Fruit fly (Drosophila melanogaster) whole organism, prepupa: ENCODE measurements around the gene pum.

Experiments
- Blimp-1 ChIP-seq: fragments of 200-800 bp; sonication (Bioruptor generic); optimal IDR thresholded peaks from 3 replicates; lab custom pipeline; 2017; ENCODE audit warnings: missing biosample characterization, missing genetic modification characterization, mild to moderate bottlenecking, moderate library complexity, missing genetic modification reagents
- CG10631 ChIP-seq: fragments of 200-800 bp; sonication (Bioruptor generic); optimal IDR thresholded peaks from 2 replicates; lab custom pipeline; 2016; ENCODE audit warnings: missing biosample characterization, missing genetic modification characterization
- CG10669 ChIP-seq: fragments of 200-800 bp; sonication (Bioruptor generic); optimal IDR thresholded peaks from 3 replicates; lab custom pipeline; 2018; ENCODE audit warnings: missing biosample characterization, mild to moderate bottlenecking, missing genetic modification characterization, moderate library complexity
- CG11762 ChIP-seq: fragments of 200-800 bp; sonication (Bioruptor generic); optimal IDR thresholded peaks from 3 replicates; lab custom pipeline; 2016; ENCODE audit warnings: missing biosample characterization, missing genetic modification characterization; ENCODE audit not compliant: insufficient read depth
- CG15336 ChIP-seq: fragments of 200-800 bp; sonication (Bioruptor generic); IDR thresholded peaks from 2 replicates; pipeline ENCODE4 v1.3.6; 2022; ENCODE audit warnings: missing biosample characterization, missing genetic modification characterization
- CG16779 ChIP-seq: fragments of 200-800 bp; sonication (Bioruptor generic); optimal IDR thresholded peaks from 3 replicates; lab custom pipeline; 2017; ENCODE audit warnings: missing biosample characterization, mild to moderate bottlenecking, missing genetic modification characterization
- CG3032 ChIP-seq: fragments of 200-800 bp; optimal IDR thresholded peaks from 2 replicates; lab custom pipeline; 2019; ENCODE audit warnings: missing biosample characterization, mild to moderate bottlenecking, missing genetic modification characterization, moderate library complexity
- CG31627 ChIP-seq: fragments of 200-800 bp; sonication (Bioruptor generic); optimal IDR thresholded peaks from 3 replicates; lab custom pipeline; 2016; ENCODE audit warnings: missing biosample characterization, missing genetic modification characterization
- CG34406 ChIP-seq: fragments of 200-800 bp; sonication (Bioruptor generic); optimal IDR thresholded peaks from 3 replicates; lab custom pipeline; 2016; ENCODE audit warnings: missing biosample characterization, missing genetic modification characterization
- CG4318 ChIP-seq: fragments of 200-800 bp; sonication (Bioruptor generic); optimal IDR thresholded peaks from 3 replicates; lab custom pipeline; 2017; ENCODE audit warnings: missing biosample characterization, mild to moderate bottlenecking, missing genetic modification characterization
- CG6163 ChIP-seq: fragments of 200-800 bp; sonication (Bioruptor generic); IDR thresholded peaks from 3 replicates; pipeline ENCODE4 v1.3.6; 2022; ENCODE audit warnings: missing biosample characterization, missing genetic modification characterization
- CG6276 ChIP-seq: fragments of 200-800 bp; sonication (Bioruptor generic); optimal IDR thresholded peaks from 2 replicates; lab custom pipeline; 2017; ENCODE audit warnings: missing biosample characterization, mild to moderate bottlenecking, missing genetic modification characterization
- CG6792 ChIP-seq: fragments of 200-800 bp; sonication (Bioruptor generic); optimal IDR thresholded peaks from 3 replicates; lab custom pipeline; 2016; ENCODE audit warnings: missing biosample characterization, missing genetic modification characterization
- CG6808 ChIP-seq: fragments of 200-800 bp; sonication (Bioruptor generic); optimal IDR thresholded peaks from 3 replicates; lab custom pipeline; 2017; ENCODE audit warnings: missing biosample characterization, missing genetic modification characterization, mild to moderate bottlenecking, moderate library complexity, missing genetic modification reagents
- CG6854 ChIP-seq: fragments of 200-800 bp; sonication (Bioruptor generic); optimal IDR thresholded peaks from 2 replicates; lab custom pipeline; 2017; ENCODE audit warnings: missing biosample characterization, mild to moderate bottlenecking, missing genetic modification characterization
- CG7368 ChIP-seq: fragments of 200-800 bp; sonication (Bioruptor generic); optimal IDR thresholded peaks from 3 replicates; lab custom pipeline; 2016; ENCODE audit warnings: missing biosample characterization, missing genetic modification characterization
- CG8319 ChIP-seq: fragments of 200-800 bp; sonication (Bioruptor generic); optimal IDR thresholded peaks from 3 replicates; lab custom pipeline; 2016; ENCODE audit warnings: missing biosample characterization, missing genetic modification characterization
- CG8632 ChIP-seq: fragments of 200-800 bp; sonication (Bioruptor generic); optimal IDR thresholded peaks from 3 replicates; lab custom pipeline; 2016; ENCODE audit warnings: missing biosample characterization, missing genetic modification characterization
- CG9139 ChIP-seq: fragments of 200-800 bp; sonication (Bioruptor generic); optimal IDR thresholded peaks from 3 replicates; lab custom pipeline; 2017; ENCODE audit warnings: missing biosample characterization, mild to moderate bottlenecking, missing genetic modification characterization
- Eip75B ChIP-seq: fragments of 200-800 bp; sonication (Bioruptor generic); optimal IDR thresholded peaks from 3 replicates; lab custom pipeline; 2016; ENCODE audit warnings: missing biosample characterization, missing genetic modification characterization
- Eip78C ChIP-seq: fragments of 200-800 bp; sonication (Bioruptor generic); peaks from one replicate; lab custom pipeline; 2016; ENCODE audit warnings: missing biosample characterization, missing genetic modification characterization
- Eip93F ChIP-seq: fragments of 200-800 bp; sonication (Bioruptor generic); optimal IDR thresholded peaks from 2 replicates; lab custom pipeline; 2016; ENCODE audit warnings: missing biosample characterization, mild to moderate bottlenecking, missing genetic modification characterization
- Ets21C ChIP-seq: fragments of 200-800 bp; sonication (Bioruptor generic); optimal IDR thresholded peaks from 3 replicates; lab custom pipeline; 2016; ENCODE audit warnings: missing biosample characterization, missing genetic modification characterization
- Ets96B ChIP-seq: fragments of 200-800 bp; optimal IDR thresholded peaks from 2 replicates; lab custom pipeline; 2019; ENCODE audit warnings: missing biosample characterization, mild to moderate bottlenecking, missing genetic modification characterization, moderate library complexity
- Hr38 ChIP-seq: sonication (Bioruptor generic); optimal IDR thresholded peaks from 2 replicates; lab custom pipeline; 2016; ENCODE audit warnings: missing biosample characterization, missing genetic modification characterization
- Met ChIP-seq: fragments of 200-800 bp; sonication (Bioruptor generic); optimal IDR thresholded peaks from 3 replicates; lab custom pipeline; 2016; ENCODE audit warnings: missing biosample characterization, missing genetic modification characterization
- OdsH ChIP-seq: fragments of 200-800 bp; sonication (Bioruptor generic); optimal IDR thresholded peaks from 3 replicates; lab custom pipeline; 2016; ENCODE audit warnings: missing biosample characterization, missing genetic modification characterization
- Sox102F ChIP-seq: fragments of 200-800 bp; sonication (Bioruptor generic); optimal IDR thresholded peaks from 2 replicates; lab custom pipeline; 2016; ENCODE audit warnings: missing biosample characterization, mild to moderate bottlenecking, missing genetic modification characterization
- Sox14 ChIP-seq: fragments of 200-800 bp; sonication (Bioruptor generic); optimal IDR thresholded peaks from 3 replicates; lab custom pipeline; 2016; ENCODE audit warnings: missing biosample characterization, missing genetic modification characterization
- acj6 ChIP-seq: fragments of 200-800 bp; sonication (Bioruptor generic); optimal IDR thresholded peaks from 3 replicates; lab custom pipeline; 2016; ENCODE audit warnings: missing biosample characterization, missing genetic modification characterization
- dsx ChIP-seq: fragments of 200-800 bp; optimal IDR thresholded peaks from 3 replicates; lab custom pipeline; 2019; ENCODE audit warnings: missing biosample characterization, mild to moderate bottlenecking, missing genetic modification characterization, moderate library complexity; ENCODE audit not compliant: poor library complexity, severe bottlenecking
- eg ChIP-seq: fragments of 200-800 bp; sonication (Bioruptor generic); IDR thresholded peaks from 3 replicates; pipeline ENCODE4 v1.3.6; 2022; ENCODE audit warnings: missing biosample characterization, missing genetic modification characterization
- fd59A ChIP-seq: fragments of 200-800 bp; sonication (Bioruptor generic); optimal IDR thresholded peaks from 2 replicates; lab custom pipeline; 2017; ENCODE audit warnings: missing biosample characterization, mild to moderate bottlenecking, missing genetic modification characterization, missing genetic modification reagents
- fd85E ChIP-seq: fragments of 200-800 bp; sonication (Bioruptor generic); optimal IDR thresholded peaks from 3 replicates; lab custom pipeline; 2016; ENCODE audit warnings: missing biosample characterization, missing genetic modification characterization
- fkh ChIP-seq: fragments of 200-800 bp; sonication (Bioruptor generic); optimal IDR thresholded peaks from 3 replicates; lab custom pipeline; 2017; ENCODE audit warnings: missing biosample characterization, mild to moderate bottlenecking, missing genetic modification characterization, moderate library complexity
- lz ChIP-seq: fragments of 200-800 bp; sonication (Bioruptor generic); optimal IDR thresholded peaks from 3 replicates; lab custom pipeline; 2016; ENCODE audit warnings: missing biosample characterization, missing genetic modification characterization
- net ChIP-seq: fragments of 200-800 bp; sonication (Bioruptor generic); optimal IDR thresholded peaks from 3 replicates; lab custom pipeline; 2016; ENCODE audit warnings: missing biosample characterization, missing genetic modification characterization
- pdm3 ChIP-seq: fragments of 200-800 bp; sonication (Bioruptor generic); optimal IDR thresholded peaks from 3 replicates; lab custom pipeline; 2016; ENCODE audit warnings: missing biosample characterization, missing genetic modification characterization
- salr ChIP-seq, 2 experiments: fragments of 200-800 bp; sonication (Bioruptor generic); optimal IDR thresholded peaks; 3 replicates each; lab custom pipeline; 2016 to 2018; ENCODE audit warnings: missing biosample characterization in 2 of 2, missing genetic modification characterization in 2 of 2, mild to moderate bottlenecking in 1 of 2
- ss ChIP-seq, 2 experiments: fragments of 200-800 bp; sonication (Bioruptor generic); optimal IDR thresholded peaks; 2 replicates in 1 of 2; 3 replicates in 1 of 2; lab custom pipeline; 2017 to 2018; ENCODE audit warnings: mild to moderate bottlenecking in 2 of 2, missing biosample characterization in 2 of 2, missing genetic modification characterization in 2 of 2, moderate library complexity in 1 of 2
- svp ChIP-seq: fragments of 200-800 bp; sonication (Bioruptor generic); peaks from one replicate; lab custom pipeline; 2016; ENCODE audit warnings: missing biosample characterization, missing genetic modification characterization
- vri ChIP-seq: fragments of 200-800 bp; sonication (Bioruptor generic); optimal IDR thresholded peaks from 3 replicates; lab custom pipeline; 2016; ENCODE audit warnings: missing biosample characterization, mild to moderate bottlenecking, missing genetic modification characterization

pum gene

DNA sequence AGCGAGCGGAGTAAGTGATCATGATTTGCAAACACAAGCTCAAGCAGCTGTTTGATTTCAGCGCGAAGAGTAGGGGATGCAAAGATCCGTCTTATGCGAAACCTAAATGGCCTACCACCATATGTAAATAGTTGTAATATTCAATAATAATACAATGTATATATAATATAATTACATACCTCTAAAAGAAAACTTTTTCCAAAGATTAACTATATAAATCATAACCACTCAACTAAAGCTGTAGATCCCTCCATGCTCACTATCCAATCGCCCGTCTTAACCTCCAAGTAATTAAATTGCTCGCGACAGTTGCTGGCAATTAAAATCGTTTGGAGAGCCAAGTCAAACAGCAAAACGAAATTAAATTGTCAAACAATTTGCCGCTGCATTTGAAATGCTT lies 10.2 kb downstream of the pum start (continued):
- TF ChIP-seq Eip78C (GFP tag; lab: Kevin White, UChicago) (peak; percentile 93), CG8632 (GFP tag; lab: Kevin White, UChicago) (peak; percentile 85), CG34406 (GFP tag; lab: Kevin White, UChicago) (peak; percentile 85), CG10669 (GFP tag; lab: Kevin White, UChicago) (peak; percentile 78), CG3032 (tag; lab: Kevin White, UChicago) (peak; percentile 82), net (peak; percentile 79), Eip75B (GFP tag; lab: Kevin White, UChicago) (peak; percentile 58), svp (GFP tag; lab: Kevin White, UChicago) (peak; percentile 65), CG6792 (GFP tag; lab: Kevin White, UChicago) (peak; percentile 80), Hr38 (no peak), fkh (GFP tag; lab: Kevin White, UChicago) (peak; percentile 31), Blimp-1 (peak; percentile 40), OdsH (GFP tag; lab: Kevin White, UChicago) (peak; percentile 91), CG9139 (GFP tag; lab: Kevin White, UChicago) (peak; percentile 54), CG11762 (GFP tag; lab: Kevin White, UChicago) (peak; percentile 79), acj6 (GFP tag; lab: Kevin White, UChicago) (peak; percentile 88), CG8319 (GFP tag; lab: Kevin White, UChicago) (peak; percentile 77), salr (GFP tag; optimal IDR thresholded peaks at IDR 0.05; lab: Kevin White, UChicago) (peak; percentile 52 to 54), CG6808 (peak; percentile 73), fd59A (GFP tag; lab: Kevin White, UChicago) (peak; percentile 68), CG7368 (GFP tag; lab: Kevin White, UChicago) (peak; percentile 79), CG16779 (tag; lab: Kevin White, UChicago) (peak; percentile 68), vri (GFP tag; lab: Kevin White, UChicago) (no peak), fd85E (GFP tag; lab: Kevin White, UChicago) (no peak), pdm3 (GFP tag; lab: Kevin White, UChicago) (peak; percentile 71), CG6854 (GFP tag; lab: Kevin White, UChicago) (no peak), Ets96B (tag; lab: Kevin White, UChicago) (peak; percentile 83), Met (GFP tag; lab: Kevin White, UChicago) (peak; percentile 76), CG15336 (GFP tag; lab: Robert Waterston, UW) (peak; percentile 96), CG6276 (GFP tag; lab: Kevin White, UChicago) (peak; percentile 91), CG4318 (GFP tag; lab: Kevin White, UChicago) (peak; percentile 84), Eip93F (GFP tag; lab: Kevin White, UChicago) (peak; percentile 46), CG31627 (GFP tag; lab: Kevin White, UChicago) (peak; percentile 60)

DNA sequence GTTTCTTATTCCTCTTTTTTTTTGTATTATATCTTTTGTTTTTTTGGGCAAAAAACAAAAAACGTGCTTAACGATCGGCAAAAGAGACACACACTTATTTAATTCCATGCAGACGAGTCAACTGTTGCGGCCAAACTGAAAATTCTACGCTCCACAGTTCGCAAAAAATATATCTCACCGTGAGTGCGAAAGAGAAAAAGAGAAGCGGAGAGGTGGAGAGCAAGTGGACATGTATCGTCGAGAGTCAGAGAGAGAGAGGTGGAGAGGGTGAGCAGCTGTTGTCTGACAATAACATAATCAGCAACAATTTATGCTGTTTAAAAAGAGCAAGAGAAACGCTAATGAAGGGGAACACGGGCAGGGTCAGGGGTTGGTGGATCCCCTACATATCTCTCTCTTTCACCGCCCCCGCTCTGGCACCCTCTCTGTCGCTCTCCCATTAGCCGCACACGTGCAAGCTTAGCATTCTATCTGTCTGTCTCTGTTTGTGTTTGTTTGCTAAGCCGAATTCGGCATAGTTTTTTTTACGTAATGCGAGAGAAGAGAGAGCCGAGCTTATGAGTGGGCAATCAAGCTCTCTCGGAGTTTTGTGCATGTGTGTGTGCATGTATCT lies 10.7 kb downstream of the pum start:
- TF ChIP-seq vri (GFP tag; lab: Kevin White, UChicago) = peak; percentile 84
- peak in 1 of 2 experiments; percentile 53 for TF ChIP-seq ss (GFP tag; optimal IDR thresholded peaks at IDR 0.05; lab: Kevin White, UChicago)
- no peak for TF ChIP-seq Sox102F (GFP tag; lab: Kevin White, UChicago)
- TF ChIP-seq Ets21C (GFP tag; lab: Kevin White, UChicago) = no peak
- peak; percentile 2 for TF ChIP-seq lz
- peak; percentile 96 for TF ChIP-seq dsx (GFP tag; lab: Kevin White, UChicago)
- peak; percentile 85 for TF ChIP-seq fkh (GFP tag; lab: Kevin White, UChicago)
- TF ChIP-seq CG6808 = no peak
- TF ChIP-seq net = peak; percentile 53
- TF ChIP-seq salr (GFP tag; optimal IDR thresholded peaks at IDR 0.05; lab: Kevin White, UChicago) = no peak
- TF ChIP-seq CG10631 (GFP tag; lab: Kevin White, UChicago) = no peak
- peak; percentile 14 for TF ChIP-seq CG8632 (GFP tag; lab: Kevin White, UChicago)
- peak; percentile 75 for TF ChIP-seq Eip78C (GFP tag; lab: Kevin White, UChicago)
- TF ChIP-seq Sox14 (GFP tag; lab: Kevin White, UChicago) = no peak
- TF ChIP-seq CG6163 = peak; percentile 49; the same call in 2 of the 3 replicates
- no peak for TF ChIP-seq CG8319 (GFP tag; lab: Kevin White, UChicago)
- peak; percentile 63; the same call in 2 of the 3 replicates for TF ChIP-seq eg (GFP tag; lab: Robert Waterston, UW)
- peak; percentile 83 for TF ChIP-seq svp (GFP tag; lab: Kevin White, UChicago)
